Fruit fly (Drosophila melanogaster): ENCODE measurements around the gene CG13362.

dm6 chrX:709495-709894 is 41.6 kb downstream of the CG13362 start:
- no peak for TF ChIP-seq hth (optimal IDR thresholded peaks at IDR 0.05)
- no peak for TF ChIP-seq CG18262 (tag; optimal IDR thresholded peaks at IDR 0.05)
- no peak for TF ChIP-seq Oli (tag; optimal IDR thresholded peaks at IDR 0.05)
- no peak for TF ChIP-seq org-1 (GFP tag; optimal IDR thresholded peaks at IDR 0.05)
- no peak for TF ChIP-seq pum (GFP tag; optimal IDR thresholded peaks at IDR 0.05)
- TF ChIP-seq CG1529 (GFP tag; optimal IDR thresholded peaks at IDR 0.05), result no peak
